Worm (Caenorhabditis elegans) whole organism, L3 larva: ENCODE measurements around the gene tra-1.

Source experiments
- R02D3.7 ChIP-seq: fragments of 150-350 bp; optimal IDR thresholded peaks from 2 replicates; lab custom pipeline; 2014; ENCODE audit warnings: missing biosample characterization, missing genetic modification characterization
- ceh-16 ChIP-seq: sonication (generic microtip); optimal IDR thresholded peaks from 2 replicates; lab custom pipeline; 2017; ENCODE audit warnings: missing biosample characterization, missing genetic modification characterization
- ceh-28 ChIP-seq: fragments of 150-350 bp; optimal IDR thresholded peaks from 2 replicates; lab custom pipeline; 2014; ENCODE audit warnings: missing biosample characterization, missing genetic modification reagents, missing genetic modification characterization
- ceh-82 ChIP-seq: fragments of 150-350 bp; optimal IDR thresholded peaks from 2 replicates; lab custom pipeline; 2014; ENCODE audit warnings: missing biosample characterization, missing genetic modification characterization
- egl-5 ChIP-seq: fragments of 150-350 bp; optimal IDR thresholded peaks from 2 replicates; lab custom pipeline; 2017; ENCODE audit warnings: missing biosample characterization, missing genetic modification reagents, missing genetic modification characterization, inconsistent platforms
- elt-1 ChIP-seq: fragments of 150-350 bp; optimal IDR thresholded peaks from 2 replicates; lab custom pipeline; 2014; ENCODE audit warnings: missing biosample characterization, missing genetic modification characterization
- elt-2 ChIP-seq: sonication (generic microtip); optimal IDR thresholded peaks from 2 replicates; lab custom pipeline; 2016; ENCODE audit warnings: missing genetic modification reagents, mild to moderate bottlenecking, missing genetic modification characterization, missing compliant biosample characterization
- elt-3 ChIP-seq, 3 experiments: fragments of 150-350 bp in 1 of 3; sonication (generic microtip) in 2 of 3; optimal IDR thresholded peaks; 2 replicates in 2 of 3; 4 replicates in 1 of 3; lab custom pipeline; 2014 to 2017; ENCODE audit warnings: missing biosample characterization in 3 of 3, missing genetic modification characterization in 3 of 3
- eor-1 ChIP-seq, 2 experiments: fragments of 150-350 bp; optimal IDR thresholded peaks; 2 replicates each; lab custom pipeline; 2014 to 2018; ENCODE audit warnings: missing biosample characterization in 2 of 2, missing genetic modification characterization in 2 of 2
- fos-1 ChIP-seq: fragments of 150-350 bp; optimal IDR thresholded peaks from 2 replicates; lab custom pipeline; 2014; ENCODE audit warnings: missing biosample characterization, missing genetic modification characterization
- hmg-11 ChIP-seq: sonication (generic microtip); optimal IDR thresholded peaks from 2 replicates; lab custom pipeline; 2016; ENCODE audit warnings: missing genetic modification characterization, missing compliant biosample characterization
- jun-1 ChIP-seq: fragments of 150-350 bp; optimal IDR thresholded peaks from 2 replicates; lab custom pipeline; 2014; ENCODE audit warnings: missing biosample characterization, missing genetic modification reagents, missing genetic modification characterization
- lin-15B ChIP-seq: fragments of 150-350 bp; optimal IDR thresholded peaks from 2 replicates; lab custom pipeline; 2014; ENCODE audit warnings: missing biosample characterization, missing genetic modification characterization
- lin-39 ChIP-seq: fragments of 150-350 bp; optimal IDR thresholded peaks from 2 replicates; lab custom pipeline; 2018; ENCODE audit warnings: missing biosample characterization, missing genetic modification reagents, missing genetic modification characterization
- lsy-12 ChIP-seq: sonication (generic microtip); optimal IDR thresholded peaks from 2 replicates; lab custom pipeline; 2016; ENCODE audit warnings: mild to moderate bottlenecking, missing genetic modification characterization, missing compliant biosample characterization
- mml-1 ChIP-seq: fragments of 150-350 bp; sonication (generic microtip); optimal IDR thresholded peaks from 3 replicates; lab custom pipeline; 2014; ENCODE audit warnings: missing biosample characterization, missing genetic modification characterization
- nfya-1 ChIP-seq: sonication (generic microtip); optimal IDR thresholded peaks from 2 replicates; lab custom pipeline; 2017; ENCODE audit warnings: missing genetic modification characterization, mild to moderate bottlenecking, missing compliant biosample characterization, antibody characterized with exemption, moderate library complexity; ENCODE audit not compliant: insufficient read depth
- nhr-12 ChIP-seq: fragments of 150-350 bp; optimal IDR thresholded peaks from 2 replicates; lab custom pipeline; 2014; ENCODE audit warnings: missing biosample characterization, missing genetic modification characterization
- nhr-237 ChIP-seq: fragments of 150-350 bp; optimal IDR thresholded peaks from 2 replicates; lab custom pipeline; 2014; ENCODE audit warnings: missing biosample characterization, missing genetic modification characterization
- nhr-25 ChIP-seq: sonication (generic microtip); optimal IDR thresholded peaks from 2 replicates; lab custom pipeline; 2017; ENCODE audit warnings: missing biosample characterization, missing genetic modification characterization
- nhr-28 ChIP-seq: fragments of 150-350 bp; optimal IDR thresholded peaks from 2 replicates; lab custom pipeline; 2014; ENCODE audit warnings: missing biosample characterization, missing genetic modification characterization
- nhr-67 ChIP-seq: fragments of 150-350 bp; optimal IDR thresholded peaks from 2 replicates; lab custom pipeline; 2014; ENCODE audit warnings: missing biosample characterization, missing genetic modification characterization
- nhr-76 ChIP-seq: fragments of 150-350 bp; sonication (generic microtip); optimal IDR thresholded peaks from 5 replicates; lab custom pipeline; 2014; ENCODE audit warnings: missing biosample characterization, missing genetic modification characterization
- pqm-1 ChIP-seq: fragments of 150-350 bp; optimal IDR thresholded peaks from 2 replicates; lab custom pipeline; 2017; ENCODE audit warnings: missing biosample characterization, missing genetic modification characterization, inconsistent platforms
- sea-2 ChIP-seq: fragments of 150-350 bp; sonication (generic microtip); optimal IDR thresholded peaks from 4 replicates; lab custom pipeline; 2014; ENCODE audit warnings: missing biosample characterization, missing genetic modification reagents, missing genetic modification characterization
- skn-1 ChIP-seq: fragments of 150-350 bp; optimal IDR thresholded peaks from 2 replicates; lab custom pipeline; 2014; ENCODE audit warnings: missing biosample characterization, missing genetic modification characterization
- snpc-4 ChIP-seq: fragments of 150-350 bp; optimal IDR thresholded peaks from 2 replicates; lab custom pipeline; 2014; ENCODE audit warnings: missing biosample characterization, missing genetic modification characterization
- unc-39 ChIP-seq: sonication (generic microtip); optimal IDR thresholded peaks from 4 replicates; lab custom pipeline; 2017; ENCODE audit warnings: missing biosample characterization, missing genetic modification characterization
- unc-62 ChIP-seq: fragments of 150-350 bp; sonication (generic microtip); optimal IDR thresholded peaks from 4 replicates; lab custom pipeline; 2014; ENCODE audit warnings: missing biosample characterization, missing genetic modification reagents, missing genetic modification characterization
- ztf-11 ChIP-seq: fragments of 150-350 bp; optimal IDR thresholded peaks from 2 replicates; lab custom pipeline; 2014; ENCODE audit warnings: missing biosample characterization, missing genetic modification characterization
- ztf-4 ChIP-seq: fragments of 150-350 bp; optimal IDR thresholded peaks from 2 replicates; lab custom pipeline; 2014; ENCODE audit warnings: missing biosample characterization, missing genetic modification characterization

The tra-1 gene

ce11 chrIII:11175642-11176217 lies 19.3 kb downstream of the tra-1 start:
- TF ChIP-seq ztf-4 (tag; lab: Kevin White, UChicago): no peak
- no peak for TF ChIP-seq jun-1
- TF ChIP-seq hmg-11 (tag; lab: Kevin White, UChicago): no peak
- no peak for TF ChIP-seq lin-39 (tag; lab: Kevin White, UChicago)

- TF ChIP-seq ceh-28 (tag; lab: Kevin White, UChicago) (peak; percentile 91), skn-1 (tag; lab: Kevin White, UChicago) (no peak)
Observed at ce11 chrIII:11172232-11172713, 22.7 kb downstream of the tra-1 start.

ce11 chrIII:11170509-11170908 lies 24.5 kb downstream of the tra-1 start:
- TF ChIP-seq sea-2 (GFP tag; lab: Kevin White, UChicago): no peak
- TF ChIP-seq nhr-76: no peak
- TF ChIP-seq elt-2: no peak
- TF ChIP-seq mml-1 (tag; lab: Kevin White, UChicago): no peak
- no peak for TF ChIP-seq ztf-4 (tag; lab: Kevin White, UChicago)
- TF ChIP-seq elt-1 (tag; lab: Kevin White, UChicago): no peak
- no peak for TF ChIP-seq nhr-25 (tag; lab: Kevin White, UChicago)
- no peak for TF ChIP-seq egl-5 (tag; lab: Kevin White, UChicago)
- no peak for TF ChIP-seq snpc-4 (tag; lab: Kevin White, UChicago)
- TF ChIP-seq elt-3 (tag; optimal IDR thresholded peaks at IDR 0.05; lab: Kevin White, UChicago): no peak
- no peak for TF ChIP-seq fos-1 (tag; lab: Kevin White, UChicago)
- no peak for TF ChIP-seq nhr-28 (tag; lab: Kevin White, UChicago)
- no peak for TF ChIP-seq pqm-1 (tag; lab: Kevin White, UChicago)
- TF ChIP-seq lin-15B: no peak
- TF ChIP-seq ztf-11: no peak
- TF ChIP-seq nhr-237: no peak
- TF ChIP-seq nfya-1 (tag; lab: Kevin White, UChicago): no peak

- TF ChIP-seq lsy-12 (tag; lab: Kevin White, UChicago): no peak
- TF ChIP-seq elt-2: no peak
- no peak for TF ChIP-seq fos-1 (tag; lab: Kevin White, UChicago)
- no peak for TF ChIP-seq unc-39
- no peak for TF ChIP-seq ceh-82
- TF ChIP-seq ztf-4 (tag; lab: Kevin White, UChicago): no peak
- no peak for TF ChIP-seq nhr-25 (tag; lab: Kevin White, UChicago)
- no peak for TF ChIP-seq mml-1 (tag; lab: Kevin White, UChicago)
- no peak for TF ChIP-seq nhr-67 (tag; lab: Kevin White, UChicago)
- TF ChIP-seq eor-1 (tag; optimal IDR thresholded peaks at IDR 0.05; lab: Kevin White, UChicago): no peak
- no peak for TF ChIP-seq ceh-16
- TF ChIP-seq R02D3.7 (tag; lab: Kevin White, UChicago): no peak
- no peak for TF ChIP-seq nhr-12
- TF ChIP-seq ceh-28 (tag; lab: Kevin White, UChicago): no peak
- TF ChIP-seq nhr-76: no peak
- TF ChIP-seq elt-1 (tag; lab: Kevin White, UChicago): no peak
- TF ChIP-seq elt-3 (tag; optimal IDR thresholded peaks at IDR 0.05; lab: Kevin White, UChicago): no peak
Observed at ce11 chrIII:11169680-11170079, 25.3 kb downstream of the tra-1 start.

ce11 chrIII:11157916-11158315 lies 37.1 kb downstream of the tra-1 start:
- TF ChIP-seq snpc-4 (tag; lab: Kevin White, UChicago) (no peak), nfya-1 (tag; lab: Kevin White, UChicago) (peak; percentile 53)

- TF ChIP-seq sea-2 (GFP tag; lab: Kevin White, UChicago) (no peak), hmg-11 (tag; lab: Kevin White, UChicago) (no peak), nhr-67 (tag; lab: Kevin White, UChicago) (no peak), ceh-82 (no peak), lin-39 (tag; lab: Kevin White, UChicago) (no peak), nhr-12 (no peak), R02D3.7 (tag; lab: Kevin White, UChicago) (no peak), unc-62 (GFP tag; lab: Kevin White, UChicago) (no peak)
Observed at ce11 chrIII:11157099-11157498, 37.9 kb downstream of the tra-1 start, which contains the start of gene Y47D3A.31. Gene Y47D3A.31 (minus strand): TSS chrIII:11157199.
